Worm (Caenorhabditis elegans) whole organism, L1 larva: ENCODE results near the gene fipr-27.

Source experiments
- C04F5.9 ChIP-seq: sonication (generic microtip); optimal IDR thresholded peaks from 2 replicates; lab custom pipeline; 2016; ENCODE audit warnings: missing genetic modification characterization, missing compliant biosample characterization
- C34B4.2 ChIP-seq: sonication (generic microtip); optimal IDR thresholded peaks from 2 replicates; lab custom pipeline; 2017; ENCODE audit warnings: mild to moderate bottlenecking, missing genetic modification characterization, missing compliant biosample characterization
- F16B12.6 ChIP-seq: fragments of 150-350 bp; optimal IDR thresholded peaks from 2 replicates; lab custom pipeline; 2014; ENCODE audit warnings: missing biosample characterization, missing genetic modification characterization
- aha-1 ChIP-seq: fragments of 150-350 bp; optimal IDR thresholded peaks from 2 replicates; lab custom pipeline; 2014; ENCODE audit warnings: missing biosample characterization, missing genetic modification characterization
- aly-2 ChIP-seq: fragments of 150-350 bp; optimal IDR thresholded peaks from 2 replicates; lab custom pipeline; 2014; ENCODE audit warnings: missing biosample characterization, missing genetic modification characterization
- blmp-1 ChIP-seq: fragments of 150-350 bp; optimal IDR thresholded peaks from 2 replicates; lab custom pipeline; 2014; ENCODE audit warnings: missing biosample characterization, missing genetic modification characterization
- ceh-82 ChIP-seq, 3 experiments: fragments of 150-350 bp in 1 of 3; sonication (generic microtip) in 2 of 3; optimal IDR thresholded peaks; 2 replicates each; lab custom pipeline; 2014 to 2017; ENCODE audit warnings: missing biosample characterization in 3 of 3, missing genetic modification characterization in 3 of 3
- ceh-88 ChIP-seq: fragments of 200-800 bp; sonication (Bioruptor generic); IDR thresholded peaks from 2 replicates; pipeline ENCODE4 v1.3.6; 2022; ENCODE audit warnings: missing genetic modification characterization, missing compliant biosample characterization
- ceh-90 ChIP-seq: sonication (generic microtip); optimal IDR thresholded peaks from 2 replicates; lab custom pipeline; 2016; ENCODE audit warnings: missing genetic modification characterization, missing compliant biosample characterization
- ces-1 ChIP-seq: fragments of 150-350 bp; optimal IDR thresholded peaks from 2 replicates; lab custom pipeline; 2014; ENCODE audit warnings: missing biosample characterization, missing genetic modification reagents, missing genetic modification characterization
- dsc-1 ChIP-seq: sonication (generic microtip); optimal IDR thresholded peaks from 2 replicates; lab custom pipeline; 2016; ENCODE audit warnings: mild to moderate bottlenecking, missing genetic modification characterization, missing compliant biosample characterization
- efl-1 ChIP-seq, 4 experiments: fragments of 150-350 bp; optimal IDR thresholded peaks in 3 of 4; peaks in 1 of 4; 1 replicate in 1 of 4; 2 replicates in 3 of 4; lab custom pipeline; 2014; ENCODE audit warnings: missing biosample characterization in 2 of 4, missing genetic modification characterization in 2 of 4, missing genetic modification reagents in 2 of 4
- efl-3 ChIP-seq: fragments of 200-800 bp; sonication (Bioruptor generic); optimal IDR thresholded peaks from 2 replicates; lab custom pipeline; 2018; ENCODE audit warnings: mild to moderate bottlenecking, missing genetic modification characterization, missing compliant biosample characterization
- egl-13 ChIP-seq: sonication (generic microtip); optimal IDR thresholded peaks from 2 replicates; lab custom pipeline; 2016; ENCODE audit warnings: missing genotype, missing genetic modification reagents, missing genetic modification characterization, missing compliant biosample characterization
- elt-2 ChIP-seq: sonication (generic microtip); optimal IDR thresholded peaks from 2 replicates; lab custom pipeline; 2016; ENCODE audit warnings: missing genetic modification characterization, mild to moderate bottlenecking, inconsistent platforms, missing compliant biosample characterization, missing genetic modification reagents
- elt-3 ChIP-seq, 6 experiments: fragments of 150-350 bp in 1 of 6; sonication (generic microtip); optimal IDR thresholded peaks; 2 replicates each; lab custom pipeline; 2017 to 2018; ENCODE audit warnings: missing biosample characterization in 6 of 6, missing genetic modification characterization in 6 of 6, inconsistent platforms in 1 of 6
- ets-5 ChIP-seq: fragments of 200-800 bp; sonication (Bioruptor generic); IDR thresholded peaks from 2 replicates; pipeline ENCODE4 v1.3.6; 2022; ENCODE audit warnings: missing genetic modification characterization, missing compliant biosample characterization
- fkh-10 ChIP-seq: sonication (generic microtip); optimal IDR thresholded peaks from 2 replicates; lab custom pipeline; 2017; ENCODE audit warnings: missing biosample characterization, missing genetic modification reagents, missing genetic modification characterization
- fkh-8 ChIP-seq: sonication (generic microtip); optimal IDR thresholded peaks from 2 replicates; lab custom pipeline; 2016; ENCODE audit warnings: mild to moderate bottlenecking, missing genetic modification characterization, missing compliant biosample characterization
- fos-1 ChIP-seq: fragments of 150-350 bp; optimal IDR thresholded peaks from 2 replicates; lab custom pipeline; 2014; ENCODE audit warnings: missing biosample characterization, missing genetic modification characterization
- grh-1 ChIP-seq: fragments of 200-800 bp; sonication (Bioruptor generic); IDR thresholded peaks from 2 replicates; pipeline ENCODE4 v1.3.6; 2022; ENCODE audit warnings: missing genetic modification reagents, missing genetic modification characterization, missing compliant biosample characterization
- hlh-4 ChIP-seq: sonication (generic microtip); optimal IDR thresholded peaks from 2 replicates; lab custom pipeline; 2016; ENCODE audit warnings: mild to moderate bottlenecking, missing genetic modification characterization, missing compliant biosample characterization
- jun-1 ChIP-seq: fragments of 150-350 bp; optimal IDR thresholded peaks from 2 replicates; lab custom pipeline; 2014; ENCODE audit warnings: missing biosample characterization, missing genetic modification reagents, missing genetic modification characterization
- lin-14 ChIP-seq: fragments of 200-800 bp; sonication (Bioruptor generic); optimal IDR thresholded peaks from 2 replicates; lab custom pipeline; 2018; ENCODE audit warnings: mild to moderate bottlenecking, missing genetic modification characterization, moderate library complexity, missing compliant biosample characterization
- lin-15B ChIP-seq: fragments of 150-350 bp; sonication (generic microtip); optimal IDR thresholded peaks from 3 replicates; lab custom pipeline; 2014; ENCODE audit warnings: missing biosample characterization, missing genetic modification characterization
- lin-39 ChIP-seq: fragments of 150-350 bp; optimal IDR thresholded peaks from 2 replicates; lab custom pipeline; 2014; ENCODE audit warnings: missing biosample characterization, missing genetic modification reagents, missing genetic modification characterization
- lir-3 ChIP-seq: sonication (generic microtip); optimal IDR thresholded peaks from 2 replicates; lab custom pipeline; 2016; ENCODE audit warnings: mild to moderate bottlenecking, missing genetic modification characterization, moderate library complexity, missing compliant biosample characterization; ENCODE audit not compliant: poor library complexity
- mef-2 ChIP-seq: fragments of 150-350 bp; optimal IDR thresholded peaks from 2 replicates; lab custom pipeline; 2014; ENCODE audit warnings: missing biosample characterization, missing genetic modification characterization
- nhr-11 ChIP-seq: fragments of 150-350 bp; optimal IDR thresholded peaks from 2 replicates; lab custom pipeline; 2014; ENCODE audit warnings: missing biosample characterization, missing genetic modification characterization
- nhr-12 ChIP-seq: sonication (generic microtip); optimal IDR thresholded peaks from 2 replicates; lab custom pipeline; 2017; ENCODE audit warnings: missing biosample characterization, missing genetic modification characterization
- nhr-20 ChIP-seq: sonication (generic microtip); optimal IDR thresholded peaks from 2 replicates; lab custom pipeline; 2016; ENCODE audit warnings: mild to moderate bottlenecking, missing genetic modification characterization, missing compliant biosample characterization
- nhr-47 ChIP-seq: sonication (generic microtip); optimal IDR thresholded peaks from 2 replicates; lab custom pipeline; 2016; ENCODE audit warnings: mild to moderate bottlenecking, missing genetic modification characterization, moderate library complexity, missing compliant biosample characterization
- nhr-76 ChIP-seq: sonication (generic microtip); optimal IDR thresholded peaks from 2 replicates; lab custom pipeline; 2017; ENCODE audit warnings: missing biosample characterization, missing genetic modification characterization
- nhr-77 ChIP-seq: fragments of 150-350 bp; optimal IDR thresholded peaks from 2 replicates; lab custom pipeline; 2014; ENCODE audit warnings: missing biosample characterization, missing genetic modification characterization
- nhr-84 ChIP-seq: sonication (generic microtip); optimal IDR thresholded peaks from 2 replicates; lab custom pipeline; 2017; ENCODE audit warnings: missing biosample characterization, missing genetic modification characterization
- nhr-85 ChIP-seq: sonication (generic microtip); peaks from one replicate; lab custom pipeline; 2016; ENCODE audit warnings: missing genetic modification characterization, inconsistent platforms, missing compliant biosample characterization
- pag-3 ChIP-seq: sonication (generic microtip); optimal IDR thresholded peaks from 2 replicates; lab custom pipeline; 2017; ENCODE audit warnings: missing genetic modification characterization, mild to moderate bottlenecking, missing compliant biosample characterization, antibody characterized with exemption, borderline replicate concordance; ENCODE audit not compliant: insufficient read depth
- pqm-1 ChIP-seq: sonication (generic microtip); optimal IDR thresholded peaks from 3 replicates; lab custom pipeline; 2017; ENCODE audit warnings: missing biosample characterization, missing genetic modification characterization
- rnt-1 ChIP-seq: sonication (generic microtip); optimal IDR thresholded peaks from 2 replicates; lab custom pipeline; 2016; ENCODE audit warnings: mild to moderate bottlenecking, missing genetic modification characterization, moderate library complexity, missing compliant biosample characterization
- skn-1 ChIP-seq: fragments of 150-350 bp; optimal IDR thresholded peaks from 2 replicates; lab custom pipeline; 2014; ENCODE audit warnings: missing biosample characterization, missing genetic modification characterization
- snpc-4 ChIP-seq: fragments of 150-350 bp; optimal IDR thresholded peaks from 2 replicates; lab custom pipeline; 2014; ENCODE audit warnings: missing biosample characterization, missing genetic modification characterization
- snu-23 ChIP-seq: sonication (generic microtip); optimal IDR thresholded peaks from 2 replicates; lab custom pipeline; 2016; ENCODE audit warnings: missing genetic modification characterization, missing compliant biosample characterization
- sptf-1 ChIP-seq: fragments of 150-350 bp; optimal IDR thresholded peaks from 2 replicates; lab custom pipeline; 2014; ENCODE audit warnings: missing biosample characterization, missing genetic modification characterization
- sup-37 ChIP-seq: fragments of 200-800 bp; sonication (Bioruptor generic); optimal IDR thresholded peaks from 2 replicates; lab custom pipeline; 2018; ENCODE audit warnings: mild to moderate bottlenecking, missing genetic modification characterization, missing compliant biosample characterization
- swsn-7 ChIP-seq: sonication (generic microtip); optimal IDR thresholded peaks from 2 replicates; lab custom pipeline; 2016; ENCODE audit warnings: missing genetic modification characterization, missing compliant biosample characterization
- tbx-2 ChIP-seq: sonication (generic microtip); optimal IDR thresholded peaks from 2 replicates; lab custom pipeline; 2016; ENCODE audit warnings: missing genetic modification characterization, missing compliant biosample characterization
- unc-30 ChIP-seq: sonication (generic microtip); optimal IDR thresholded peaks from 2 replicates; lab custom pipeline; 2017; ENCODE audit warnings: missing biosample characterization, missing genetic modification characterization
- unc-62 ChIP-seq: fragments of 150-350 bp; optimal IDR thresholded peaks from 2 replicates; lab custom pipeline; 2014; ENCODE audit warnings: missing biosample characterization, missing genetic modification reagents, missing genetic modification characterization
- ztf-4 ChIP-seq: fragments of 150-350 bp; optimal IDR thresholded peaks from 2 replicates; lab custom pipeline; 2014; ENCODE audit warnings: missing biosample characterization, missing genetic modification characterization

fipr-27 gene

ce11 chrIV:16658731-16659130, 28.0 kb downstream of the fipr-27 start (continued):
- TF ChIP-seq lin-15B (no peak), efl-3 (no peak), aly-2 (tag; lab: Kevin White, UChicago) (no peak), lin-14 (GFP tag; lab: Kevin White, UChicago) (peak; percentile 86), ets-5 (no peak)

- TF ChIP-seq fkh-8 (tag; lab: Kevin White, UChicago) (peak; percentile 71), efl-1 (optimal IDR thresholded peaks at IDR 0.05; lab: Kevin White, UChicago) (no peak), efl-1 (GFP tag; optimal IDR thresholded peaks at IDR 0.05 in 1 of 2; lab: Kevin White, UChicago) (peak in 1 of 2 experiments; percentile 30), nhr-76 (tag; lab: Kevin White, UChicago) (no peak)
Measured at ce11 chrIV:16659475-16659874, 28.8 kb downstream of the fipr-27 start.

ce11 chrIV:16663591-16663990, 32.9 kb downstream of the fipr-27 start:
- TF ChIP-seq sptf-1, result no peak
- no peak for TF ChIP-seq fkh-10 (GFP tag; lab: Kevin White, UChicago)
- TF ChIP-seq lin-39, result no peak
- TF ChIP-seq egl-13 (tag; lab: Kevin White, UChicago), result no peak
- TF ChIP-seq efl-1 (optimal IDR thresholded peaks at IDR 0.05; lab: Kevin White, UChicago), result peak; percentile 53 to 61
- peak; percentile 13 to 92 for TF ChIP-seq efl-1 (GFP tag; optimal IDR thresholded peaks at IDR 0.05 in 1 of 2; lab: Kevin White, UChicago)
- TF ChIP-seq pag-3 (tag; lab: Kevin White, UChicago), result no peak
- no peak for TF ChIP-seq nhr-11
- TF ChIP-seq mef-2 (tag; lab: Kevin White, UChicago), result no peak
- TF ChIP-seq ceh-82 (tag; optimal IDR thresholded peaks at IDR 0.05; lab: Kevin White, UChicago), result peak in 2 of 3 experiments; percentile 41 to 71
- TF ChIP-seq ceh-90 (tag; lab: Kevin White, UChicago), result no peak
- TF ChIP-seq nhr-85, result no peak
- TF ChIP-seq F16B12.6, result peak; percentile 55
- no peak for TF ChIP-seq efl-3
- peak; percentile 51 for TF ChIP-seq swsn-7 (tag; lab: Kevin White, UChicago)
- TF ChIP-seq aha-1 (tag; lab: Kevin White, UChicago), result no peak
- no peak for TF ChIP-seq ceh-88 (GFP tag; lab: Robert Waterston, UW)
- TF ChIP-seq elt-2 (tag; lab: Kevin White, UChicago), result no peak
- peak; percentile 16 for TF ChIP-seq nhr-20 (tag; lab: Kevin White, UChicago)
- TF ChIP-seq lir-3 (tag; lab: Kevin White, UChicago), result no peak
- TF ChIP-seq grh-1 (GFP tag; lab: Robert Waterston, UW), result no peak
- no peak for TF ChIP-seq elt-3 (tag; optimal IDR thresholded peaks at IDR 0.05; lab: Kevin White, UChicago)
- peak; percentile 63 for TF ChIP-seq nhr-47 (tag; lab: Kevin White, UChicago)
- no peak for TF ChIP-seq sup-37 (GFP tag; lab: Kevin White, UChicago)
- TF ChIP-seq fkh-8 (tag; lab: Kevin White, UChicago), result peak; percentile 74
- TF ChIP-seq hlh-4, result no peak
- TF ChIP-seq snu-23 (GFP tag; lab: Kevin White, UChicago), result peak; percentile 50
- TF ChIP-seq dsc-1 (tag; lab: Kevin White, UChicago), result peak; percentile 50
- no peak for TF ChIP-seq C34B4.2 (tag; lab: Kevin White, UChicago)
- peak; percentile 61 for TF ChIP-seq tbx-2 (tag; lab: Kevin White, UChicago)
- no peak for TF ChIP-seq C04F5.9 (tag; lab: Kevin White, UChicago)
- no peak for TF ChIP-seq ztf-4 (tag; lab: Kevin White, UChicago)
- no peak for TF ChIP-seq pqm-1 (tag; lab: Kevin White, UChicago)
- TF ChIP-seq blmp-1 (tag; lab: Kevin White, UChicago), result no peak
- TF ChIP-seq lin-14 (GFP tag; lab: Kevin White, UChicago), result peak; percentile 87
- TF ChIP-seq jun-1 (tag; lab: Kevin White, UChicago), result peak; percentile 50
- no peak for TF ChIP-seq unc-30
- TF ChIP-seq snpc-4 (tag; lab: Kevin White, UChicago), result peak; percentile 40
- peak; percentile 20 for TF ChIP-seq skn-1 (tag; lab: Kevin White, UChicago)
- TF ChIP-seq nhr-77 (tag; lab: Kevin White, UChicago), result peak; percentile 60
- TF ChIP-seq fos-1 (tag; lab: Kevin White, UChicago), result peak; percentile 27
- TF ChIP-seq rnt-1 (tag; lab: Kevin White, UChicago), result no peak
- no peak for TF ChIP-seq nhr-84 (tag; lab: Kevin White, UChicago)
- no peak for TF ChIP-seq ces-1 (GFP tag; lab: Kevin White, UChicago)
- no peak for TF ChIP-seq unc-62 (GFP tag; lab: Kevin White, UChicago)
- no peak for TF ChIP-seq nhr-12
